Worm (Caenorhabditis elegans) whole organism, mixed stage, embryonic: ENCODE results near the gene srv-5.

Experiments used
- M03D4.4 ChIP-seq: sonication (generic microtip); optimal IDR thresholded peaks from 2 replicates; lab custom pipeline; 2017; ENCODE audit warnings: mild to moderate bottlenecking, missing genetic modification characterization, missing compliant biosample characterization
- bed-3 ChIP-seq: fragments of 200-800 bp; sonication (Bioruptor generic); optimal IDR thresholded peaks from 3 replicates; lab custom pipeline; 2018; ENCODE audit warnings: mild to moderate bottlenecking, missing genetic modification characterization, moderate library complexity, missing compliant biosample characterization
- blmp-1 ChIP-seq: fragments of 150-350 bp; optimal IDR thresholded peaks from 2 replicates; lab custom pipeline; 2014; ENCODE audit warnings: missing biosample characterization, missing genetic modification characterization
- ceh-39 ChIP-seq: fragments of 150-350 bp; optimal IDR thresholded peaks from 2 replicates; lab custom pipeline; 2014; ENCODE audit warnings: missing biosample characterization, missing genetic modification characterization
- ceh-43 ChIP-seq: fragments of 200-800 bp; sonication (Bioruptor generic); optimal IDR thresholded peaks from 2 replicates; lab custom pipeline; 2018; ENCODE audit warnings: mild to moderate bottlenecking, missing genetic modification characterization, moderate library complexity, missing compliant biosample characterization
- ceh-83 ChIP-seq: fragments of 200-800 bp; sonication (Bioruptor generic); optimal IDR thresholded peaks from 2 replicates; lab custom pipeline; 2018; ENCODE audit warnings: mild to moderate bottlenecking, missing genetic modification characterization, missing compliant biosample characterization
- ces-1 ChIP-seq: fragments of 150-350 bp; optimal IDR thresholded peaks from 2 replicates; lab custom pipeline; 2014; ENCODE audit warnings: missing biosample characterization, missing genetic modification reagents, missing genetic modification characterization
- cnd-1 ChIP-seq: fragments of 200-800 bp; sonication (Bioruptor generic); optimal IDR thresholded peaks from 2 replicates; lab custom pipeline; 2018; ENCODE audit warnings: mild to moderate bottlenecking, missing genetic modification characterization, missing compliant biosample characterization
- drap-1 ChIP-seq: fragments of 200-800 bp; sonication (Bioruptor generic); optimal IDR thresholded peaks from 3 replicates; lab custom pipeline; 2018; ENCODE audit warnings: mild to moderate bottlenecking, missing genetic modification characterization, missing compliant biosample characterization
- elt-1 ChIP-seq: sonication (generic microtip); optimal IDR thresholded peaks from 2 replicates; lab custom pipeline; 2017; ENCODE audit warnings: missing genetic modification characterization, mild to moderate bottlenecking, missing compliant biosample characterization, antibody characterized with exemption, moderate library complexity, borderline replicate concordance; ENCODE audit not compliant: insufficient read depth
- elt-3 ChIP-seq: fragments of 150-350 bp; optimal IDR thresholded peaks from 2 replicates; lab custom pipeline; 2014; ENCODE audit warnings: missing biosample characterization, missing genetic modification characterization
- flh-1 ChIP-seq: fragments of 200-800 bp; sonication (Bioruptor generic); optimal IDR thresholded peaks from 2 replicates; lab custom pipeline; 2018; ENCODE audit warnings: mild to moderate bottlenecking, missing genetic modification characterization, moderate library complexity, missing compliant biosample characterization
- ham-2 ChIP-seq: fragments of 200-800 bp; sonication (Bioruptor generic); optimal IDR thresholded peaks from 2 replicates; lab custom pipeline; 2018; ENCODE audit warnings: mild to moderate bottlenecking, missing genetic modification characterization, missing compliant biosample characterization
- hlh-1 ChIP-seq: fragments of 150-350 bp; optimal IDR thresholded peaks from 2 replicates; lab custom pipeline; 2014; ENCODE audit warnings: missing biosample characterization, missing genetic modification reagents, missing genetic modification characterization
- lin-13 ChIP-seq: fragments of 150-350 bp; optimal IDR thresholded peaks from 2 replicates; lab custom pipeline; 2014; ENCODE audit warnings: missing biosample characterization, missing genetic modification characterization
- lin-32 ChIP-seq: fragments of 200-800 bp; sonication (Bioruptor generic); optimal IDR thresholded peaks from 2 replicates; lab custom pipeline; 2018; ENCODE audit warnings: mild to moderate bottlenecking, missing genetic modification characterization, missing compliant biosample characterization
- lsy-2 ChIP-seq: fragments of 150-350 bp; optimal IDR thresholded peaks from 2 replicates; lab custom pipeline; 2014; ENCODE audit warnings: missing biosample characterization, missing genetic modification characterization
- mab-5 ChIP-seq: fragments of 150-350 bp; optimal IDR thresholded peaks from 2 replicates; lab custom pipeline; 2014; ENCODE audit warnings: missing biosample characterization, missing genetic modification characterization
- mep-1 ChIP-seq: fragments of 150-350 bp; optimal IDR thresholded peaks from 2 replicates; lab custom pipeline; 2017; ENCODE audit warnings: missing biosample characterization, missing genetic modification reagents, missing genetic modification characterization, inconsistent platforms
- mls-2 ChIP-seq: sonication (generic microtip); optimal IDR thresholded peaks from 2 replicates; lab custom pipeline; 2016; ENCODE audit warnings: mild to moderate bottlenecking, missing genetic modification characterization, moderate library complexity, missing compliant biosample characterization
- nhr-12 ChIP-seq: fragments of 150-350 bp; optimal IDR thresholded peaks from 2 replicates; lab custom pipeline; 2014; ENCODE audit warnings: missing biosample characterization, missing genetic modification characterization
- nhr-2 ChIP-seq: fragments of 150-350 bp; optimal IDR thresholded peaks from 2 replicates; lab custom pipeline; 2014; ENCODE audit warnings: missing biosample characterization, missing genetic modification characterization
- nhr-76 ChIP-seq: sonication (generic microtip); optimal IDR thresholded peaks from 2 replicates; lab custom pipeline; 2017; ENCODE audit warnings: missing biosample characterization, missing genetic modification characterization
- pha-4 ChIP-seq: fragments of 150-350 bp; optimal IDR thresholded peaks from 2 replicates; lab custom pipeline; 2018; ENCODE audit warnings: missing biosample characterization, missing genetic modification reagents, missing genetic modification characterization
- sem-2 ChIP-seq: fragments of 200-800 bp; sonication (Bioruptor generic); optimal IDR thresholded peaks from 2 replicates; lab custom pipeline; 2018; ENCODE audit warnings: mild to moderate bottlenecking, missing genetic modification characterization, missing compliant biosample characterization
- sptf-1 ChIP-seq: sonication (generic microtip); optimal IDR thresholded peaks from 2 replicates; lab custom pipeline; 2017; ENCODE audit warnings: mild to moderate bottlenecking, missing genetic modification characterization, moderate library complexity, missing compliant biosample characterization
- tbx-8 ChIP-seq: fragments of 200-800 bp; sonication (Bioruptor generic); optimal IDR thresholded peaks from 2 replicates; lab custom pipeline; 2018; ENCODE audit warnings: mild to moderate bottlenecking, missing genetic modification characterization, moderate library complexity, missing compliant biosample characterization
- unc-120 ChIP-seq: sonication (generic microtip); optimal IDR thresholded peaks from 2 replicates; lab custom pipeline; 2017; ENCODE audit warnings: missing genetic modification characterization, missing compliant biosample characterization; ENCODE audit not compliant: poor library complexity, severe bottlenecking
- unc-39 ChIP-seq: fragments of 150-350 bp; optimal IDR thresholded peaks from 2 replicates; lab custom pipeline; 2014; ENCODE audit warnings: missing biosample characterization, missing genetic modification characterization
- unc-62 ChIP-seq: fragments of 150-350 bp; optimal IDR thresholded peaks from 2 replicates; lab custom pipeline; 2014; ENCODE audit warnings: missing biosample characterization, missing genetic modification reagents, missing genetic modification characterization
- zip-8 ChIP-seq: fragments of 150-350 bp; optimal IDR thresholded peaks from 2 replicates; lab custom pipeline; 2014; ENCODE audit warnings: missing biosample characterization, missing genetic modification characterization
- ztf-11 ChIP-seq: fragments of 150-350 bp; optimal IDR thresholded peaks from 2 replicates; lab custom pipeline; 2014; ENCODE audit warnings: missing biosample characterization, missing genetic modification characterization

The srv-5 gene

DNA sequence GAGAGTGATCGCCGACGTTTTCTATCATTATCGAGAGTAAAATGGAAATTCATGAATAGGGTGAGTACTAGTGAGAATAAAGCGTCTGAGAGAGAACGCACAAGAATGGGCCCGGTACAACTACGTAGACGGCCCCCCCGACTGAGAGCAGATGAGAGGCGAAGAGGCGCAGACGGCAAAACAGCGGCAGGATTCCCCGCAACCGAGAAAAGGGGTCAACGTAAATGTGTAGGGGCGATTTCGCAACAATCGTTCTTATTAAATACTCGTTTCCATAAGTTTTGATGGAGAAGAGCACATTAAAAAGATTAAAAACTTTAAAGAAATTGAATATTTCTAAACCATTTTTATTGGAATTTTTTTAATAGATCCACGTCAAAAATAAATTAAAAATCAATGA lies 37.5 kb upstream of the srv-5 start:
- TF ChIP-seq ces-1 (GFP tag; lab: Kevin White, UChicago) (peak; percentile 30), sem-2 (GFP tag; lab: Kevin White, UChicago) (no peak)

DNA sequence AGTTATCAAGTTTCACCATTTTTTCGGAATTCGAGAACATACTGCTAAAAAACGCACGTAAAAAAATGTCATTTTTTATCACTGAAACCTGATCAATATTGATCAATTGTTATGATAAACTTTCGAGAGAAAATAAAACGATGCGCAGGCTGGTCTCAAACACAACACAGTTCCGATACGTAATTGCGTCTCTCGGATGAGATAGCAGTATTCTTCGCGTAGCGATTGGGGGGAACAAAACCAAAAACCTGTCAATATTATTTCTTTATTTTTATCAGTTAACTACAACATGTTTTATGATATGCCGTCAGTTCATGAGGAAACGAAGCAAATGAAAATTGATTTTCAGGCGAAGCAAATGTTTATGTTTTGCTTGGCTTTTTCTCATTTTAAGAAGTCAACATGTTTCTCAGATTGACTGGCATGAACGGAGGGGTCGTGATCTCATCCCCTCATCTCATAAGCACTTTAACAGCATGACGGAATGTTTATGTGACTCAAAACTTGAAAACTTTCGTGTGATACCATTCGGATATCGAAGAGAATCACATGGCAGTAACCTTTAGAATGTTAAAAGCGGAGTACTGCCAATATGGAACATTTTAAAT lies 36.5 kb upstream of the srv-5 start:
- TF ChIP-seq tbx-8 (GFP tag; lab: Kevin White, UChicago), result no peak
- no peak for TF ChIP-seq mls-2 (tag; lab: Kevin White, UChicago)
- TF ChIP-seq ceh-43 (GFP tag; lab: Kevin White, UChicago), result no peak
- TF ChIP-seq lin-32 (GFP tag; lab: Kevin White, UChicago), result no peak
- no peak for TF ChIP-seq M03D4.4 (tag; lab: Kevin White, UChicago)
- TF ChIP-seq cnd-1, result no peak
- no peak for TF ChIP-seq unc-62 (GFP tag; lab: Kevin White, UChicago)
- TF ChIP-seq unc-120 (tag; lab: Kevin White, UChicago), result no peak
- no peak for TF ChIP-seq ces-1 (GFP tag; lab: Kevin White, UChicago)
- no peak for TF ChIP-seq mep-1 (tag; lab: Kevin White, UChicago)
- TF ChIP-seq ztf-11, result no peak
- TF ChIP-seq elt-1 (tag; lab: Kevin White, UChicago), result no peak
- no peak for TF ChIP-seq blmp-1
- no peak for TF ChIP-seq mab-5 (tag; lab: Kevin White, UChicago)
- no peak for TF ChIP-seq ham-2
- TF ChIP-seq unc-39 (tag; lab: Kevin White, UChicago), result no peak
- TF ChIP-seq ceh-39 (tag; lab: Kevin White, UChicago), result no peak
- no peak for TF ChIP-seq ceh-83 (GFP tag; lab: Kevin White, UChicago)
- no peak for TF ChIP-seq zip-8
- no peak for TF ChIP-seq lsy-2 (tag; lab: Kevin White, UChicago)

DNA sequence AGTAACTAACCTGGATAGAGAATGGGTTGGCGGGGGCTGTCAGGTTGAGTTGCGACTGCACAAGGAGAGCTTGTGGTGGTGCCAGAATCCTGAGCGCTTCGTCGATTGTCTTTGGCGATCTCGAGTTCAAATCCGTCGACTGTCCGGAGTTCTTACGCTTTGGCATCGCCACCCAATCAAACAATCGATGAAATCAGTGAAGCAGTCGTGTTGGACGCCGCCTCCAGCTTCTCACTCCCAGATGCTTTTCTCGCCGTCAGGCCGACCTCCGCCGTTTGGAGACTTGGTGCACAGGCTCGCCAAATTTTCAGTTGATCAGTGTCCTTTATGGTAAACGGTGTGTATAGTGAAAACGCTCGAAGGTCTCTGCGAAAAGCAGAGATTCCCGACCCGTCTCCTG lies 35.3 kb upstream of the srv-5 start, which contains the start of the genes F20B6.10 and hpk-1:
Gene F20B6.10 (minus strand): TSS at position 303 of the 400 bp plus-strand sequence.
Gene hpk-1 (minus strand): TSS at position 397 of the 400 bp plus-strand sequence.
- TF ChIP-seq M03D4.4 (tag; lab: Kevin White, UChicago) (no peak), lin-32 (GFP tag; lab: Kevin White, UChicago) (no peak), mab-5 (tag; lab: Kevin White, UChicago) (no peak), drap-1 (GFP tag; lab: Kevin White, UChicago) (no peak), lsy-2 (tag; lab: Kevin White, UChicago) (no peak)
- TF ChIP-seq, all 35 proteins: peak for 0

DNA sequence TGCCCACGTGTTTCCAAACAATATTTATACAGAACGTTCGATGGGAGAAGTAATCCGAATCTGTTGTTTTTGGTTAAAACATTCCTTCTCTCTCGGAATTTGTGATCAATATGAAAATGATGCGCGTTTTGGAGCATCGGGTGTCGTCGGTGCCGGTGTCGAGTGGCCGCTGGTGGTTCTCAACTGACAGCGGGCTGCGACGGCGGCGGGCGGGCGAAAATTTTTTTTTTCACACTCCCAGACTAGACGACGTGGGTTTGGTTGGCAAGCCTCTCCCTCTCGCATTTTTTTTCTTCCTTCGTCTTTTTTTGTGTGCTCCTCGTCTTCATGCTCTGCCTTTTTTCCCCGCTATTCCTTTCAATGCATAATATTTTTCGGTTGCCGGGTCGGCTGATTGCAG lies 34.0 kb upstream of the srv-5 start, which contains the start of gene W01H2.2:
Gene W01H2.2 (minus strand): TSS at position 285 of the 400 bp plus-strand sequence.
- no peak for TF ChIP-seq mls-2 (tag; lab: Kevin White, UChicago)

DNA sequence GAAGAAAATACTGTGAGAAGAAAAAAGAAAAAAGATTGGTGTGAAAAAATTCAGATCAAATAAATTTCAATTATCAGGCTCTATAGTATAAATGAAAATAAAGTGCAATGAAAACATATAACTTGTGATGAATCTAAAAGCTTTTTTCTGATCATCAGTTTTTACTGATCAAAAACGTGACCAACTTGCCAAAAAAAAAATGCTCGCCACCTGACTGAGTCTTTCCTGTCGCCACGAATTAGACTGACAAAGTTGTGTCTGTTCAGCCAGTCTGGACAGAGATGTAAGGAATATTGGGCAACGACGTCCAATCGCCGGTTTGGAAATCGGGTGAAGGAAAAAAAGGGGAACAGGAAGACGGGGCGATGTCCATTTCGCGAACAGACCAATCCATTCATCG lies 32.7 kb upstream of the srv-5 start:
- no peak for TF ChIP-seq tbx-8 (GFP tag; lab: Kevin White, UChicago)
- no peak for TF ChIP-seq ztf-11
- TF ChIP-seq ceh-43 (GFP tag; lab: Kevin White, UChicago), result no peak
- TF ChIP-seq cnd-1, result no peak

DNA sequence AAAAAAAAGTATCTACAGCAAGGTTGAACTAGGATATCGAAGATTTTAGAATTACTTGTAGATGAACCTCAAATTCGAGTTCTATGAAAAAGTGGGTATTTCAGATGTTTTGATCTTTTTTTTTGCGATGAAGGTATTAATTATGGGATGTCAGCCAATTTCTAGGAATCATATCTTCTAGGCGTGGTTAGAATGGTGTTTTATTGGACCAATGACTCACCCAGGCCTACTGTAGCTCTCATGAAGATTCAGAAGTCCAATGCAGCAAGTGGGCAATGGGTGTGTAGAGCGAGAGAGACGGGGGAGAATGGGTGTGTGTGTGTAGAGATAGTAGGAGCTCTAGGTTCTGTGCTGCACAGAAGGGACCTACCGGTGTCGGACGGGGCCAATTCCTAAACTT lies 29.9 kb upstream of the srv-5 start:
- TF ChIP-seq nhr-76 (tag; lab: Kevin White, UChicago) (no peak), sem-2 (GFP tag; lab: Kevin White, UChicago) (no peak), drap-1 (GFP tag; lab: Kevin White, UChicago) (no peak), unc-120 (tag; lab: Kevin White, UChicago) (peak; percentile 20), nhr-12 (tag; lab: Kevin White, UChicago) (no peak), lsy-2 (tag; lab: Kevin White, UChicago) (peak; percentile 72), ham-2 (no peak)

DNA sequence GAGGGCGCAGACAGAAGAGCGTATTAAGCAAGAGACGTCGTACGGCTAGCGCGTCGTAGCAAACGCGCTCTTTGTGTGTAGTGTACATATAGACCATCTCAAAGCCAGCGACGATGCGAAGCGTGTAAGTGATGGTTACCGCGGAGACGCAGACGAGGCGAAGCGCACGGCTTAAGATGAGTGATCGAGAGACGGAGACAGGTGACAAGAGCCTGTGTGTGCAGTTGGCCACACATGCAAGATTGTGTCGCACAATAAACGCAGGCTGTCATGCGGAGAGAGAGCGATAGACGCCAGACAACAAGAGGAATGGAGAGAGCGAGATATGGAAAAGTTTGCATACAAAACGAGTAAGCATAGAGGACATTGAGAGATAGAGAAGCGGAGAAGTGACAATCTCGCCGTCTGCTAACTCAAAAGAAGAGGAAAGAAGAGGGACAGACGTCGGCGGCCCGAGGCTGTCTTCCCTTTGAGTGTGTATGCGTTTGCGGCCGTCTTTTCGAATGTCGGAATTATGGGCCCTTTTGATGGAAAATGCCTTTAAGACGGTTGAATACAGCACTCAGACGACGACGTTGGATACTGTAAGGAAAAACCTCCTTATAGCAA lies 29.3 kb upstream of the srv-5 start:
- TF ChIP-seq nhr-12 (tag; lab: Kevin White, UChicago) (no peak), ceh-39 (tag; lab: Kevin White, UChicago) (peak; percentile 12), bed-3 (GFP tag; lab: Kevin White, UChicago) (no peak), mls-2 (tag; lab: Kevin White, UChicago) (peak; percentile 32), tbx-8 (GFP tag; lab: Kevin White, UChicago) (no peak), flh-1 (GFP tag; lab: Kevin White, UChicago) (no peak), mep-1 (tag; lab: Kevin White, UChicago) (no peak), nhr-2 (tag; lab: Kevin White, UChicago) (no peak), hlh-1 (tag; lab: Kevin White, UChicago) (peak; percentile 26), drap-1 (GFP tag; lab: Kevin White, UChicago) (no peak), ceh-83 (GFP tag; lab: Kevin White, UChicago) (no peak), ces-1 (GFP tag; lab: Kevin White, UChicago) (peak; percentile 72), pha-4 (peak; percentile 55), lin-13 (tag; lab: Kevin White, UChicago) (peak; percentile 54), ham-2 (peak; percentile 100), sptf-1 (no peak), unc-120 (tag; lab: Kevin White, UChicago) (peak; percentile 61), zip-8 (no peak), cnd-1 (peak; percentile 26), ztf-11 (no peak), blmp-1 (no peak), sem-2 (GFP tag; lab: Kevin White, UChicago) (no peak), elt-3 (no peak), lin-32 (GFP tag; lab: Kevin White, UChicago) (no peak)
